Worm (Caenorhabditis elegans) whole organism, mixed stage, embryonic: ENCODE data around the gene F38A5.2.

Experiments
- ces-1 ChIP-seq: fragments of 150-350 bp; optimal IDR thresholded peaks from 2 replicates; lab custom pipeline; 2014; ENCODE audit warnings: missing biosample characterization, missing genetic modification reagents, missing genetic modification characterization
- mep-1 ChIP-seq: fragments of 150-350 bp; optimal IDR thresholded peaks from 2 replicates; lab custom pipeline; 2017; ENCODE audit warnings: missing biosample characterization, missing genetic modification reagents, missing genetic modification characterization, inconsistent platforms
- nhr-76 ChIP-seq: sonication (generic microtip); optimal IDR thresholded peaks from 2 replicates; lab custom pipeline; 2017; ENCODE audit warnings: missing biosample characterization, missing genetic modification characterization

DNA sequence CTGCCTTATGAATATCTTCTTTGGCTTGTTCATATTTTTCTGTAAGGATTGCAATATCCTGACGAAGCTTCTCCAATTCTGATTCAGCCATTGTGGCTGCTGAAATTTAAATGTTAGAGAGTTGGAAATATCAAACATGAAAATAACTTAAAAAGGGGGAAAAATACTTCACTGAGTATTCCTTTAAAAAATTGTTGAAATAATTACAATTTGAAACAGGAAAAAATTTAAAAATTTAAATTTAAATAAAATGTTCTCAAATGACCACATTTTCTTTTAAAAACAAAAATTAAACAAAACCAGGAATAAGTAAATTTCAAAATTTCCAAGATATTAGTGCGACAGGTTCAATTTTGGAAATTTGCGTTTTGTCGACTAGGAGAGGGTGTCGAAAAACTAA, 13.0 kb downstream of the F38A5.2 start, which contains the start of gene bicd-1:
- TF ChIP-seq nhr-76 (tag; lab: Kevin White, UChicago) (no peak), ces-1 (GFP tag; lab: Kevin White, UChicago) (no peak), mep-1 (no peak)
